Worm (Caenorhabditis elegans) whole organism, late embryonic: ENCODE data around the gene F13D12.3.

ENCODE experiments used
- C08G9.2 ChIP-seq: sonication (generic microtip); optimal IDR thresholded peaks from 2 replicates; lab custom pipeline; 2016; ENCODE audit warnings: mild to moderate bottlenecking, missing genetic modification characterization, moderate library complexity, missing compliant biosample characterization
- ahr-1 ChIP-seq: sonication (generic microtip); optimal IDR thresholded peaks from 2 replicates; lab custom pipeline; 2016; ENCODE audit warnings: missing genetic modification characterization, missing compliant biosample characterization
- ceh-2 ChIP-seq: sonication (generic microtip); optimal IDR thresholded peaks from 2 replicates; lab custom pipeline; 2016; ENCODE audit warnings: missing genotype, missing genetic modification characterization, missing compliant biosample characterization
- ceh-31 ChIP-seq: sonication (generic microtip); optimal IDR thresholded peaks from 2 replicates; lab custom pipeline; 2016; ENCODE audit warnings: missing genetic modification characterization, missing compliant biosample characterization
- ceh-34 ChIP-seq: sonication (generic microtip); optimal IDR thresholded peaks from 2 replicates; lab custom pipeline; 2016; ENCODE audit warnings: mild to moderate bottlenecking, missing genetic modification characterization, missing compliant biosample characterization
- dmd-4 ChIP-seq: sonication (generic microtip); optimal IDR thresholded peaks from 2 replicates; lab custom pipeline; 2016; ENCODE audit warnings: borderline replicate concordance, missing genetic modification characterization, missing compliant biosample characterization
- elt-2 ChIP-seq: sonication (generic microtip); optimal IDR thresholded peaks from 2 replicates; lab custom pipeline; 2016; ENCODE audit warnings: missing genetic modification reagents, missing genetic modification characterization, missing compliant biosample characterization
- fax-1 ChIP-seq: sonication (generic microtip); optimal IDR thresholded peaks from 2 replicates; lab custom pipeline; 2016; ENCODE audit warnings: missing genotype, missing genetic modification characterization, missing compliant biosample characterization
- fkh-10 ChIP-seq: fragments of 150-350 bp; optimal IDR thresholded peaks from 2 replicates; lab custom pipeline; 2014; ENCODE audit warnings: missing biosample characterization, missing genetic modification reagents, missing genetic modification characterization
- gmeb-2 ChIP-seq: sonication (generic microtip); optimal IDR thresholded peaks from 2 replicates; lab custom pipeline; 2016; ENCODE audit warnings: missing genetic modification characterization, inconsistent platforms, missing compliant biosample characterization
- hlh-30 ChIP-seq: sonication (generic microtip); optimal IDR thresholded peaks from 2 replicates; lab custom pipeline; 2017; ENCODE audit warnings: antibody characterized with exemption, missing genetic modification characterization, missing compliant biosample characterization; ENCODE audit not compliant: insufficient read depth
- hlh-6 ChIP-seq: sonication (generic microtip); optimal IDR thresholded peaks from 2 replicates; lab custom pipeline; 2016; ENCODE audit warnings: missing genotype, missing genetic modification characterization, missing compliant biosample characterization
- nfya-1 ChIP-seq: sonication (generic microtip); optimal IDR thresholded peaks from 2 replicates; lab custom pipeline; 2017; ENCODE audit warnings: missing genetic modification characterization, mild to moderate bottlenecking, missing compliant biosample characterization, antibody characterized with exemption, moderate library complexity
- nhr-11 ChIP-seq: fragments of 150-350 bp; optimal IDR thresholded peaks from 2 replicates; lab custom pipeline; 2014; ENCODE audit warnings: missing biosample characterization, missing genetic modification characterization
- npax-4 ChIP-seq: sonication (generic microtip); optimal IDR thresholded peaks from 2 replicates; lab custom pipeline; 2016; ENCODE audit warnings: missing genetic modification characterization, missing compliant biosample characterization
- odd-2 ChIP-seq: sonication (generic microtip); optimal IDR thresholded peaks from 2 replicates; lab custom pipeline; 2017; ENCODE audit warnings: antibody characterized with exemption, mild to moderate bottlenecking, missing genetic modification characterization, missing compliant biosample characterization
- pat-9 ChIP-seq: fragments of 200-800 bp; sonication (Bioruptor generic); optimal IDR thresholded peaks from 2 replicates; lab custom pipeline; 2018; ENCODE audit warnings: mild to moderate bottlenecking, missing genetic modification characterization, moderate library complexity, missing compliant biosample characterization
- pax-1 ChIP-seq: fragments of 150-350 bp; optimal IDR thresholded peaks from 2 replicates; lab custom pipeline; 2014; ENCODE audit warnings: missing biosample characterization, missing genetic modification characterization
- pqm-1 ChIP-seq: sonication (generic microtip); optimal IDR thresholded peaks from 2 replicates; lab custom pipeline; 2016; ENCODE audit warnings: missing genetic modification characterization, missing compliant biosample characterization
- sdc-2 ChIP-seq: sonication (generic microtip); optimal IDR thresholded peaks from 2 replicates; lab custom pipeline; 2016; ENCODE audit warnings: missing genotype, missing genetic modification characterization, missing compliant biosample characterization
- sox-4 ChIP-seq: sonication (generic microtip); optimal IDR thresholded peaks from 2 replicates; lab custom pipeline; 2017; ENCODE audit warnings: mild to moderate bottlenecking, missing genetic modification characterization, inconsistent platforms, missing compliant biosample characterization
- syd-9 ChIP-seq: sonication (generic microtip); optimal IDR thresholded peaks from 2 replicates; lab custom pipeline; 2016; ENCODE audit warnings: mild to moderate bottlenecking, missing genetic modification characterization, moderate library complexity, missing compliant biosample characterization
- tbx-2 ChIP-seq: sonication (generic microtip); optimal IDR thresholded peaks from 2 replicates; lab custom pipeline; 2016; ENCODE audit warnings: missing genetic modification characterization, missing compliant biosample characterization
- tbx-7 ChIP-seq: sonication (generic microtip); optimal IDR thresholded peaks from 2 replicates; lab custom pipeline; 2016; ENCODE audit warnings: missing genotype, missing genetic modification characterization, missing compliant biosample characterization
- unc-86 ChIP-seq: sonication (generic microtip); optimal IDR thresholded peaks from 2 replicates; lab custom pipeline; 2016; ENCODE audit warnings: missing genetic modification characterization, missing compliant biosample characterization
- zip-5 ChIP-seq: sonication (generic microtip); optimal IDR thresholded peaks from 2 replicates; lab custom pipeline; 2016; ENCODE audit warnings: missing genetic modification characterization, missing compliant biosample characterization

The F13D12.3 gene

DNA sequence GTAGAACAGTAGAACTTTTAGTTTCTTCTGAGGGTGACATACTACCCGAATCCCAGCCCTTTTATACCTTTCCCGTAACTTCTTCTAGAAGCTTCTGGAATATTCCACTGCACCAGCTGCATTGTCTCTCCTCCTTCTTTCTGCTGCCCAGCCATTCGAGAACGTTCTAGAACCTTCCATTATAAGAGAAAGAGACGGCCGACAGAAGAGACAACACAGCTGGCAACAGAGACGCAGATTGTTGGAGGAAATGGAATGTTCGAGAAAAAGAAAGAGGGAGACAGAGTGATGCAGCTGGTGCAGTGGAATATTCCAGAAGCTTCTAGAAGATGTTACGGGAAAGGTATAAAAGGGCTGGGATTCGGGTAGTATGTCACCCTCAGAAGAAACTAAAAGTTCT lies 39.1 kb downstream of the F13D12.3 start, which contains the start of the genes F44E5.4 and F44E5.5 (continued):
- TF ChIP-seq pat-9 (tag; lab: Kevin White, UChicago) (peak; percentile 46), ceh-31 (peak; percentile 76), pax-1 (tag; lab: Kevin White, UChicago) (peak; percentile 90), hlh-30 (tag; lab: Kevin White, UChicago) (peak; percentile 56), elt-2 (tag; lab: Kevin White, UChicago) (peak; percentile 29), C08G9.2 (tag; lab: Kevin White, UChicago) (peak; percentile 5), unc-86 (peak; percentile 55), nfya-1 (tag; lab: Kevin White, UChicago) (peak; percentile 86)

- TF ChIP-seq npax-4: no peak
These were observed 41.8 kb downstream of the F13D12.3 start for ce11 chrII:11761806-11762512.

DNA sequence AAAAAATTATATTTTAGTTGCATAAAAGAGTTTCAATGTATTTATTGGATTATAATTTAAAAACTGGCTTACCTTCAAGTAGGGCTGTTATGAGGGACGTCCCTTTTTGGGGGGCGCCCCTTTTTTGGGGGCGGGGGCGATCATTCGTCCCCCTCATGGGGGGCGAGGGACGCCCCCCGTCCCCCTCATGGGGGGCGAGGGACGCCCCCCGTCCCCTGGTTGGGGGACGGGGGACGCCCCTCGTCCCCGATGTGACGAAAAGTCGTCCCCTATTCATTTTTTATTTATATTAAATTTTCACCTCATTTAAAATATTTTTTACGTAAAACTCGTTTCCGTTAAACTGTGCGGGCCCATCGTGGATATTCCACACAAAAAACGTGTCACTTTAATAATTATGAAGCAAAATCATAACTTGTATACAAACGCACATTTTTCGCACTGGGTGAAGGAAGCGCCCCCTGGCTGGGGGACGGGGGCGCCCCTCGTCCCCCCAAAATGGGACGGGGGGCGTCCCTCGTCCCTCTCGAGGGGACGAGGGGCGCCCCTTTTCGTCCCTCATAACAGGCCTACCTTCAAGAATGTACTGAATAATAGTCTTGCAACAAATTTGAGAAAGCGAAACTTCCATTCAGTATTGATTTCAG lies 45.4 kb downstream of the F13D12.3 start:
- TF ChIP-seq sdc-2 (tag; lab: Kevin White, UChicago) (no peak), unc-86 (no peak), ceh-34 (no peak), ceh-31 (no peak), nhr-11 (tag; lab: Kevin White, UChicago) (no peak), fkh-10 (GFP tag; lab: Kevin White, UChicago) (no peak), syd-9 (tag; lab: Kevin White, UChicago) (no peak), ceh-2 (no peak), pqm-1 (no peak), dmd-4 (tag; lab: Kevin White, UChicago) (no peak), ahr-1 (tag; lab: Kevin White, UChicago) (no peak), tbx-7 (no peak)

DNA sequence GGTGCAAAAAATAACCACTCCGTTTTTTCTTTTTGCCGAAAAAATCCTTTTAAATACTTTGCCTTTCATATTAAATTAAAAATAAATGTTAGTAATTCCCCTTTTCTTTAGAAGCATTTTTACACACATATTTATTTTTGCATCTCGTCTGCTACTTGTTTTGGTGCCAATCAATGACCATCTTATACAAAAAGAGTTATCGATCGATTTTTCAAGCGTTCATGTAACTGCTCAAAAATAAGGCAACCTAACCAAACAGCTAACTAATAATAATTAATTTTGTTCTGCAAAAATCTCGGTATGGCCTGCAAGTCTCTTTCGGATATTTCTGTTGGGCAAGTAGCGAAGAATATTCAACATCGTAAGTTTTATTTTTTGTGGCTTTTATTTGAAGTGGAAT lies 46.3 kb downstream of the F13D12.3 start, which contains the start of gene F44E5.2:
F44E5.2 (plus strand) TSS at position 301 of the 400 bp plus-strand sequence.
- TF ChIP-seq hlh-6 (tag; lab: Kevin White, UChicago) (no peak), nhr-11 (tag; lab: Kevin White, UChicago) (no peak), zip-5 (no peak), elt-2 (tag; lab: Kevin White, UChicago) (no peak), gmeb-2 (no peak), fax-1 (tag; lab: Kevin White, UChicago) (no peak), npax-4 (no peak), odd-2 (no peak), hlh-30 (tag; lab: Kevin White, UChicago) (no peak), tbx-2 (no peak), sox-4 (tag; lab: Kevin White, UChicago) (no peak)
- TF ChIP-seq, all 69 proteins: peak for 0
